Worm (Caenorhabditis elegans): ENCODE measurements around the gene F16H6.3.
A peak's percentile ranks its signal among the peaks of the same experiment; 100 is the strongest.

Gene F16H6.3

DNA sequence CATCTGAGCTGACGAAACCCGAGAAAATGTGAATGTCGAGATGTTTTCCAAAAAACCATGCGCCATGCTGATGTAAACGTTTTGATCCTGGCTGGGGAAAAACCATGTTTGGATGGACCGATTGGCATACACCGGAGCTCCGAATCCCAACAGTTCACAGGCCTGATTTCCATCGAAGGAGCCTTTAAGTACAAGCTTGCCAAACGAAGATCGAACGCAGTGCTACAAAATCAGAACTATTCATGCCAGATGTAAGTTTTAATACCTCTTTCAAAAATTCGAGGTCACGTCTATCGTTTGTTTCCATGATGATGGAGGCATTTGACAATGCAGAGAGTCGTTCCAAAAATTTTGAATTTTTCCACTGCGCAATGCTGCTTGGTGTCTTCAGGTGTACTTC is 40.7 kb downstream of the F16H6.3 start:
- no peak for TF ChIP-seq lin-11 (tag; optimal IDR thresholded peaks at IDR 0.05)
- TF ChIP-seq sem-4 (tag; optimal IDR thresholded peaks at IDR 0.05) = no peak
- TF ChIP-seq zag-1 (tag; optimal IDR thresholded peaks at IDR 0.05) = no peak
- no peak for TF ChIP-seq blmp-1 (tag; optimal IDR thresholded peaks at IDR 0.05; ENCODE audit: insufficient read depth)
- no peak for TF ChIP-seq lsy-2 (tag; optimal IDR thresholded peaks at IDR 0.05)
- TF ChIP-seq Y55F3AM.14 (GFP tag; optimal IDR thresholded peaks at IDR 0.05) = no peak
- no peak for TF ChIP-seq nhr-21 (tag; optimal IDR thresholded peaks at IDR 0.05)

DNA sequence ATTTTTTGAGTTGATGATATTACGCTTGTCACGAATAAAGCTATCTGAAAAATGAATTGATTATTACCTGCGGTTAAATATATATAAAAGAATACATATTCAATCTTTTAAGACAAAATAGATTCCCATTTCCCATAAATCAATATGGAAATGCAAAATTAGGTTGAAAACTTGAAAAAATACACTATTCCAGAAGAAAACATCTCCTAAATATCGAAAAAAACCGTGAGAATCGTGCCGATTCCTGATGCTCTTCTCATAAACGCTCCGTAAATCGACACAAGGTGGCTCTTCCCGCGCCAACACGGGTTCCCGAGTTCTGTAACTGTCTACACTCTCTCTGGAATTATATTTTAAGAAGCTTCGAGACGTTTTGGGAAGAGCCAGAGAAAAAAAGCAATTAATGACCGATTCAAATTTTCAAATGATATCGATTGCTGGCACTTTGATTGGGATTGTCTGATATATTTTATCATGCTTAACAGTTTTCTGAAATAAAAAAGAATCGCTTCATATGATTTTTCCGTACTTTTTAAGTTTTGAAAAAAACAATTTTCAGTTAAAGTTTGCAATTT is 41.7 kb downstream of the F16H6.3 start, which contains the start of gene R10E8.3:
Gene R10E8.3, minus strand, starts transcription at position 51 of the 575 bp plus-strand sequence.
- TF ChIP-seq nhr-129 (tag; optimal IDR thresholded peaks at IDR 0.05) = no peak
- TF ChIP-seq nhr-11 (tag; optimal IDR thresholded peaks at IDR 0.05) = no peak
- TF ChIP-seq ZK546.5 (tag; optimal IDR thresholded peaks at IDR 0.05) = no peak
- no peak for TF ChIP-seq snpc-4 (tag; optimal IDR thresholded peaks at IDR 0.05)
- no peak for TF ChIP-seq unc-39 (tag; optimal IDR thresholded peaks at IDR 0.05)
- TF ChIP-seq dmd-4 (tag; optimal IDR thresholded peaks at IDR 0.05) = no peak
- no peak for TF ChIP-seq C34F6.9 (tag; optimal IDR thresholded peaks at IDR 0.05)
- TF ChIP-seq lsy-2 (tag; optimal IDR thresholded peaks at IDR 0.05) = no peak
- no peak for TF ChIP-seq nhr-237 (tag; optimal IDR thresholded peaks at IDR 0.05)
- no peak for TF ChIP-seq ceh-82 (tag; optimal IDR thresholded peaks at IDR 0.05)
- TF ChIP-seq blmp-1 (tag; optimal IDR thresholded peaks at IDR 0.05; ENCODE audit: insufficient read depth) = no peak
- no peak for TF ChIP-seq alr-1 (tag; optimal IDR thresholded peaks at IDR 0.05)
- TF ChIP-seq unc-62 (GFP tag; optimal IDR thresholded peaks at IDR 0.05) = no peak
- no peak for TF ChIP-seq crh-2 (tag; optimal IDR thresholded peaks at IDR 0.05)
- no peak for TF ChIP-seq Y55F3AM.14 (GFP tag; optimal IDR thresholded peaks at IDR 0.05)
- no peak for TF ChIP-seq lin-11 (tag; optimal IDR thresholded peaks at IDR 0.05)
- TF ChIP-seq nhr-6 (tag; optimal IDR thresholded peaks at IDR 0.05) = no peak

DNA sequence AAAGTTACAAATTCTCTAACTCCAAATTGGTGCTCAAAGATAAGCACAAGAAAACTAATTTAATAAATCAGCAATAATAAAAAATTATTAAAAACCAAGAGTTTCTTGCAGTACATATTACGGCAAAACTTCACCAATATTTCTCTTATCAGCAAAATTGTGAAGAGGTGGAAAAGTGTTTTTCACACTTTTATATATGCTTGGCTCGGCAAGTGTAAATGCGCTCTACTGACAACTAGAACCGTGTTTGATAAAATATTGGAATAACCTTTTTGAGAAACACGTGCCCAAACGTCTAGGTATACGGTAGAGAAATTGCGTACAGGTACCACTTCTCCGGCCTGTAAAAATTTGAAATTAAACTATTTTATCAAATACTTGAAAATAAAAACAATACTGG is 46.2 kb downstream of the F16H6.3 start, which contains the start of gene R10E8.8:
Gene R10E8.8, minus strand, starts transcription at position 343 of the 400 bp plus-strand sequence.
- TF ChIP-seq crh-2 (tag; optimal IDR thresholded peaks at IDR 0.05) = peak; percentile 35
- no peak for TF ChIP-seq ama-1 (optimal IDR thresholded peaks at IDR 0.05)
- peak; percentile 18 for TF ChIP-seq gmeb-1 (tag; optimal IDR thresholded peaks at IDR 0.05)
- peak; percentile 27 for TF ChIP-seq fos-1 (tag; optimal IDR thresholded peaks at IDR 0.05)

DNA sequence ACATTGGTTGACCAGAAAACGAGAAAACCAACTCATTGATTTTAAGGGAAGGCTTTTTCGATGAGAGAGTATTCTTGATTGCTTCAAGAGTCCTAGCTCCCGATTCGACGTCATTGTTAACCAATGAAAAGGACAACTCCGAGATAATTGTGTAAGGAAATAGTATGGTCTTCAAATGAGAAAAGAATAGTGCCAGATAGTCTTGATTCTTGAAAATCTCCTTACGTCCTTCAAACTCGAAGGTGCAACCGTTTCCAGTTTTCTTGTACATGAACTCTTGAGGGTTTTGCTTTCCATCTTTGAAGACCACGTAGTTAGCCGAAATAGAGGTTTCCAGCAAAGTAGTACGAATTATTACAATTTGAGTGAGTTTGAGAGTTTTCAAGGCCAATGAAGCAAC is 48.1 kb downstream of the F16H6.3 start:
- no peak for TF ChIP-seq elt-3 (tag; optimal IDR thresholded peaks at IDR 0.05)
- TF ChIP-seq ztf-1 (GFP tag; conservative IDR thresholded peaks at IDR 0.05) = no peak
- no peak for TF ChIP-seq mab-5 (tag; optimal IDR thresholded peaks at IDR 0.05)
- no peak for TF ChIP-seq nhr-11 (tag; optimal IDR thresholded peaks at IDR 0.05)
- TF ChIP-seq fos-1 (tag; optimal IDR thresholded peaks at IDR 0.05) = no peak
- TF ChIP-seq nhr-12 (tag; optimal IDR thresholded peaks at IDR 0.05) = no peak
- TF ChIP-seq nhr-10 (tag; optimal IDR thresholded peaks at IDR 0.05) = no peak
- TF ChIP-seq unc-39 (tag; optimal IDR thresholded peaks at IDR 0.05) = no peak
- no peak for TF ChIP-seq ZK546.5 (tag; optimal IDR thresholded peaks at IDR 0.05)
- TF ChIP-seq unc-62 (GFP tag; optimal IDR thresholded peaks at IDR 0.05) = no peak
- no peak for TF ChIP-seq egl-27 (tag; optimal IDR thresholded peaks at IDR 0.05)

DNA sequence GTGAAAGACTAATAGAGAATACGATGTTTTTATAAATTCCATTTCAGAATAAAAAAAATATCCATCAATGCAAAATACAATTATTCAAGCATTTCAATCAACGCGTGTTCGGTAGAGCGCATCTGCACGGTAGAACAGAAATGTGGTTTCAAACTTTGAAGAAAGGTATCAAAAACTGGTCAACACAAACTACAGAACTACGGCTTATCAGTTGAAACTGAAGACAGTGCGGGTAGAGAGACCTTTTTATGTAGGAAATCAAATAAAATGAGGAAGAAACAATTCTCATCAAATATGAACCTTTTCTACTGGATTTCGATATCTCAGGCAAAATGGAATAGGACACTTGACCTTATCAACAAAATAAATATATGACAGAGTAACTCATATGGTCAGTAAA is 49.3 kb downstream of the F16H6.3 start:
- TF ChIP-seq nhr-23 (tag; optimal IDR thresholded peaks at IDR 0.05) = no peak
- peak; percentile 22 for TF ChIP-seq fos-1 (tag; optimal IDR thresholded peaks at IDR 0.05)

DNA sequence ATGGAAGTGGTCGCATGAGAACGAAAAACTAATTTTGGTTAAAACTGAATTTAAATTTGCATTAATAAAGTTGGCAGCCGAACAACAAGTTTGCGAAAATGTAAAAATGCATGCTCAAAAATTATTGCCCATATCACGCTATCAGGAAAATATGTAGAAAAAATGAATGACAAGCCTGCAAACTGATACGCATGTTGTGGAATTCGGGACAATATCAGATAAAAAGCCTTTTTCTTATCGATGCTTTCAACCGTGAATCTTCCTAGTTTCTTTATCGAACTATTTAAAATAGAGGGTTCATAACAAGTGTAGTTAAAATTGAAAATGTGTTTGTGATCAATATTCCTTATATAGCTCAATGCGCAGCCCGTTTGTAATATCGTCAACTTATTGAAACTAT is 51.0 kb downstream of the F16H6.3 start:
- TF ChIP-seq sem-4 (tag; optimal IDR thresholded peaks at IDR 0.05) (no peak), dmd-4 (tag; optimal IDR thresholded peaks at IDR 0.05) (no peak), fos-1 (tag; optimal IDR thresholded peaks at IDR 0.05) (peak; percentile 79), elt-1 (tag; optimal IDR thresholded peaks at IDR 0.05) (no peak), lsy-2 (tag; optimal IDR thresholded peaks at IDR 0.05) (no peak)
